Fruit fly (Drosophila melanogaster) whole organism, wandering third instar larva: ENCODE results near the gene lwr.

Experiments
- Abd-B ChIP-seq: fragments of >200 bp; optimal IDR thresholded peaks from 2 replicates; lab custom pipeline; 2017; ENCODE audit warnings: missing biosample characterization, missing genetic modification characterization
- HLH106 ChIP-seq: fragments of 200-800 bp; optimal IDR thresholded peaks from 3 replicates; lab custom pipeline; 2019; ENCODE audit warnings: missing biosample characterization, mild to moderate bottlenecking, missing genetic modification characterization, moderate library complexity
- Hr83 ChIP-seq: fragments of 200-300 bp; sonication (Bioruptor generic); optimal IDR thresholded peaks from 2 replicates; lab custom pipeline; 2016; ENCODE audit warnings: missing biosample characterization, mild to moderate bottlenecking, missing genetic modification characterization, moderate library complexity; ENCODE audit not compliant: poor library complexity, severe bottlenecking
- Jra ChIP-seq: sonication (Bioruptor generic); optimal IDR thresholded peaks from 2 replicates; lab custom pipeline; 2016; ENCODE audit warnings: missing biosample characterization, missing genetic modification characterization
- brk ChIP-seq: fragments of 200-800 bp; sonication (Bioruptor generic); optimal IDR thresholded peaks from 2 replicates; lab custom pipeline; 2016; ENCODE audit warnings: missing biosample characterization, mild to moderate bottlenecking, missing genetic modification characterization
- dmrt93B ChIP-seq: fragments of 200-800 bp; sonication (Bioruptor generic); optimal IDR thresholded peaks from 2 replicates; lab custom pipeline; 2018; ENCODE audit warnings: missing biosample characterization, mild to moderate bottlenecking, missing genetic modification characterization
- foxo ChIP-seq, 2 experiments: fragments of 200-800 bp; sonication (Bioruptor generic); optimal IDR thresholded peaks; 2 replicates in 1 of 2; 3 replicates in 1 of 2; lab custom pipeline; 2016 to 2017; ENCODE audit warnings: missing biosample characterization in 2 of 2, missing genetic modification characterization in 2 of 2
- fru ChIP-seq: fragments of 200-800 bp; sonication (Bioruptor generic); optimal IDR thresholded peaks from 3 replicates; lab custom pipeline; 2016; ENCODE audit warnings: missing biosample characterization, mild to moderate bottlenecking, missing genetic modification characterization
- psq ChIP-seq: fragments of 200-800 bp; sonication (Bioruptor generic); optimal IDR thresholded peaks from 3 replicates; lab custom pipeline; 2017; ENCODE audit warnings: missing biosample characterization, mild to moderate bottlenecking, missing genetic modification characterization, moderate library complexity
- sage ChIP-seq: fragments of 200-800 bp; sonication (Bioruptor generic); optimal IDR thresholded peaks from 2 replicates; lab custom pipeline; 2016; ENCODE audit warnings: missing biosample characterization, mild to moderate bottlenecking, missing genetic modification characterization
- tai ChIP-seq: sonication (Bioruptor generic); optimal IDR thresholded peaks from 2 replicates; lab custom pipeline; 2016; ENCODE audit warnings: missing biosample characterization, missing genetic modification characterization

dm6 chr2L:552432-552929 is 10.1 kb upstream of the lwr start, which contains the start of gene Ets21C:
- TF ChIP-seq Abd-B (GFP tag; lab: Kevin White, UChicago) (no peak), HLH106 (no peak), psq (no peak), Jra (GFP tag; lab: Kevin White, UChicago) (peak; percentile 91), dmrt93B (GFP tag; lab: Kevin White, UChicago) (no peak), Hr83 (peak; percentile 61), fru (GFP tag; lab: Kevin White, UChicago) (no peak), sage (GFP tag; lab: Kevin White, UChicago) (no peak), tai (GFP tag; lab: Kevin White, UChicago) (no peak), foxo (GFP tag; optimal IDR thresholded peaks at IDR 0.05; lab: Kevin White, UChicago) (no peak), brk (no peak)
